Worm (Caenorhabditis elegans): Measurements from ENCODE around the gene num-1.

num-1 gene

DNA sequence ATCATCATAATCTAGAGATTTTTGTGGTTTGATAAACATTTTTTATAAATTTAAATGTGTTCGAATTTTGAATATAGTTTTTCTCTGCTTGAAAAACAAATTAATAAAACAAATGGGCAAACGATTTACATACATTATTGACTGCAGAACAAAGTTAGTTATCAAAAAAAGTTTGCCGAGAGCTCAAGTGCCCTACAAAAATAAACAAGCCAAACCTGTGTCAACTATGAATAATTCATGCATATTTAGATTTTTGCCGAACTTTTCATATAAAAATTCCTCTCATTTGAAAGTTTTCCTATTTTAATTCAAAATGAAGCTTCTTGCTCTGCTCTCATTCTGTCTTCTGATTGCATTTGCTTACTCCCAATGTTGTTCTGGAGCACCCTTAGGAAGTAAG is 13.8 kb upstream of the num-1 start, which contains the start of gene sshk-1:
sshk-1 (plus strand) TSS at position 301 of the 400 bp plus-strand sequence.
- no peak for TF ChIP-seq unc-62 (GFP tag; optimal IDR thresholded peaks at IDR 0.05)

DNA sequence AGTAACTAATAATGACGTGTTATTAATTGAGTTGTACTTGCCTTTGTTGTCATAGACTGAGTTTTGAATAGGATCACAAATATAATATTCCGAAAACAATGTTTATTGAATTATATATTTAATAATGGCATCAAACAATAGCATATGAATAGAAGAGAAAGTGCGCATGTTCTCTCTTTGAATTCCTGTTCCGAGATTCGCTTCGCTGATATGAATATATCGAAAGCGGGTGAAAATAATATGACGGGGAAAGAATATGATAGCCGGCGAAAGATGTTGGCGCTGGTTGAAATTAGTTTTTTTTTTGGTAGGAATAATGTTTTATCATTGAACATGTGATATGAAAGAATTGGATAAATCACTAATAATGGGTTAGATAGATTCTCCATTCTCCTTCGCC is 9.6 kb upstream of the num-1 start, which contains the start of gene T03D8.6:
T03D8.6 (minus strand) TSS at position 298 of the 400 bp plus-strand sequence.
- no peak for TF ChIP-seq unc-62 (GFP tag; optimal IDR thresholded peaks at IDR 0.05)

DNA sequence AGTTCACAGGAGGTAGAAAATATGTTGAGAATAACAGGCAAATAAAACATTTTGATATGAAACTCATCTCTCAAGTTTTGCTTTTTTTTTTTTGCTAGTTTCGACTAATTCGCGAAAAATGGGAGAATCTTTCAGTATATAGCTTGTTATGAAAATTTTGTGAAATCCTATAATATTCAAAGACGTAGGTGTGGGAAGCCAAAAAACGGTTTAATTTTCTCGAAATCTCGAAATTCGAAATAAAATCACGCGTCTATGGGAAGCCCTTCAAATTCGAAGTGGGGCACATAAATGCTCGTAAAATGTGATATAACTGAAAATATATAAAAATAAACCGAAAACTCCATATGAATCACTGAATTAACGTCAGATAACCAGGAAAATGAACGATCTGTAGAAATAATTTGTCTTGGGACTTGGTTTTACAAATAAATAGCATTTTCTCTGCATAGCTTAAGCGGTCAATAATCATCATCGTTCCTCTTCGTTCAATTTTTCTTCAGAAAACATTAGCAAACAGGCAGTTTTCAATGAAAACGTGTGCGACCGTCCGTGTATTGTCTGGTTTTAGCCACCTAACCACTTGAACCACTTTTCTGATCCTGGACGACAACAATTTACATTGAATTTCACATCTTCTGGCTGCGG is 4.5 kb upstream of the num-1 start, which contains the start of the genes gcy-22 and grl-14:
gcy-22 (minus strand) TSS at position 101 of the 648 bp plus-strand sequence.
grl-14 (plus strand) TSS at position 598 of the 648 bp plus-strand sequence.
- TF ChIP-seq unc-62 (GFP tag; optimal IDR thresholded peaks at IDR 0.05): no peak

DNA sequence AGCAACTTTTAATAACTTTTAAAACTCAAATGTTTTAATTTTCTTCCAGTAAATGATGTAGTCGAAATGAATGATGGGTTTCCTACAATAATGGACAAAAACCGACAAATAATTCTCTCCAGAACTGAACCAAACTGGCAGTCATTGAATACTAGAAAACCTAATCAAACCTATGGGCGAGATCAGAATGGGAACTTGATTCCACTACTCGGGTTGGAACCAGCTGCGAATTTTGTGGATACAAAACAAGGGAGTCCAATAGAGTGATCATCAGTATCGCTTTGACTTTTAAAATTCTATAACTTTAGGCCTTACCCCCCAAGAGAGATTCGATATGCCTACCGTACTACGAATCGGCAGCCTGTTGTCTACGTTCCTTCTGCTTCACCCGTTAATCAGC is 3.0 kb upstream of the num-1 start:
- no peak for TF ChIP-seq unc-62 (GFP tag; optimal IDR thresholded peaks at IDR 0.05)

DNA sequence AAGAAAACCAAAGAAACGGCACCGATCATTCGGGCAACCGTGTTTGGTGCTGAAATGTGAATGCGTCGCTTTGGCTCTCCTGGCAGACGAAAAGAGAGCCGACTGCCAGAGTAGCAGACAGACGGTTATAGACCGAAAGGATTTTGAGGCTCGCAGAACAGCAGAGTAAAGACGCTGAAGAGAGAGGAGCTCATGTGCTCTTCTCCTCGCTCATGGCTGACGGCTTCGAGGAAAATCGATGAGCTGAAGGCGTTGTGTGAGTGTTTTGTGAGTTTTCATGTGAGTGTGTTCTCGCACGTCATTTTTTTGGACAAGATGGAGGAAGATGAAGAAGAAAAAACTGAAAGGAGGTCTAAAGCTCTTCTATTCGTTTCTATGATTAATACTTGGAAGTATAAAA is 791 bp upstream of the num-1 start, which contains the start of gene sbt-1:
sbt-1 (minus strand) TSS at position 62 of the 400 bp plus-strand sequence.
- TF ChIP-seq unc-62 (GFP tag; optimal IDR thresholded peaks at IDR 0.05): no peak

DNA sequence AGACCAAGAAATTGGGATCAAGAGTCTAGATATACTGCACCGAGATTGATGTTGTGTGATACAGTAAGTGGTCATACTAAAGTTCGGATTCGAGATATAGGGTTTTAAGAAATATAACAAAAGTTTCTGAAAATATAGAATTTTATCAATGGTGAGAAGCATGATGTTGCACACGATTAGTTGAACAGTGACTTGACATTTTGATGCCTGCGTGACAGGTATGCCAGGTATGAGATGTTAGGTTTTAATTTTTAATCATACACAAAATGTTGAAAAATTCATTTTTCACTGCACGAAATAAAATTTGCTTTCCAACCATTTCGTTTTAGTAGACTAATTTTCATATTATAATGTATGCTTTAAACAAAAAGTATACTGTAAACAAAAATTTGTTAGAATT is 798 bp downstream of the num-1 start:
- TF ChIP-seq unc-62 (GFP tag; optimal IDR thresholded peaks at IDR 0.05): no peak

DNA sequence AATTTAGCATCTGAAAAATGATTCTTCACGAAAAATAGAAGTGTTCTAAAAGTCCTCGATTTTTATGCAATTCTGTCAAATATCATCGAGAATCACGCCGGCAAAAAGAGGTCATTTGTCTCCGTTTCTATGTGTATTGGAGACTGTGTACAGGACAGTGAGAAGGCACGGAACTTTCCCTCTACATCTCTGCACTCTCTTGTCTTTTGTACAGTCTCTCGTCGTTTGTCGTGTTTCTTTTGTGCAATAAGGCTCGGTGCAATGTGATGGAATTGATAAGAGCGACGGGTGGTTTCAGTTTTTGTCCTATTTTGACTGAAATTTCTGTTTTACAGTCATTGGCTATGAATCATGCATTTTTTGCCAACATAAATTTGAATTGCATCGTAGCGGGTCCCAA is 2.3 kb downstream of the num-1 start:
- no peak for TF ChIP-seq unc-62 (GFP tag; optimal IDR thresholded peaks at IDR 0.05)

DNA sequence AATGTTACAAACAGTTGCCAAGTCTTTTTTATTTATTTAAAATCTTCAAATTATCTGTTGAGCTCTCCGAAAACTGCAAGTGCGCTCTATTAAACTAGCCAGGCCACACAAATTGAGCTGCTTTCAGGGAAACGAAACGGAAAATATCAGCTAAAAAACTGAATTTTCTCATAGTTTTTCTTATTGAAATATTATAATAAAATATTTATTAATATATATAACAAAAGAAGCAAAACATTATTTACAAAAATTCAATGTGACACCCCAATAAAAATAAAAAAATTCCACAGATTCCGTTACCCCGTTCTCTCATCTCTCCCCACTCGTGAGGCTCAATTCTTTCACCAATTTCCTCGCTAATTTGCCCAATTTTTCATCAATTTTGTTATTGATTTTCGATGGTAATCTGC is 2.9 kb downstream of the num-1 start:
- no peak for TF ChIP-seq unc-62 (GFP tag; optimal IDR thresholded peaks at IDR 0.05)

DNA sequence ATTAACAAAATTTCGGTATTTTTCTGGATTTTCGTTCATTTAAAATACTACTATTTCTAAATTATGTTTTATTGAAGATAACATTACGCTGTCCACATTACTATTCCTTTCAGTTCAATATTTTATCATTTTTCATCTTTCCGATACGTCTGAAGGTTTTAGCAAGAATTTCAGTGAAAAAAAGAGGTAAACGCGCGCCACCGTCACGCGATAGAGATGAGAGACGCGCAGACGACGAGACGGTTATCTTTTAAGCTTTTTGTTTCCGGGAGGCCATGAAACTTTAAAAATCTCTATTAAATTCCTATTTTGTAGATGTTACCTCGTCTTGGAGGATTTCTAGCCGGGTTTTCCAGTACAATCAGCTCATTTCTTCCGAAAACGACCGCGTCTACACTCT is 8.2 kb downstream of the num-1 start, which contains the start of gene mrps-12:
mrps-12 (plus strand) TSS at position 316 of the 400 bp plus-strand sequence.
- no peak for TF ChIP-seq unc-62 (GFP tag; optimal IDR thresholded peaks at IDR 0.05)

DNA sequence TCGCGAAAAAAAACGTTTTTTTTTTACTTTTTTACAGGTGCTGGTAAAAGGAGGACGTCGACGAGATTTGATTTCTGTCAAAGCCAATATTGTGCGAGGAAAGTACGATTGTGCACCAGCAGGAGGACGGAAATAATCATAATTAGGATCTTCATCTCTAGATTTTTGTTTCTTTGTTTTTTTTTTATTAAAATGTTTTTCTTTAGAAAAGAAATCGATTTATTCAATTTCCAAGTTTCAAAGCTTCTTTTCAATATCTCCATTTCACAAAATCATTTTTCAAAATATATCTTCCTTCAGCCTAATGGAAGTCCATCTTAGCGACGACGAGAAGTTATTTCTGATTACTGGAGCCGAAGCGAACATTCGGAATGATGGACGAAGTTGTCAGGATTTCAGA is 9.0 kb downstream of the num-1 start, which contains the start of gene exos-7:
exos-7 (plus strand) TSS at position 301 of the 400 bp plus-strand sequence.
- TF ChIP-seq unc-62 (GFP tag; optimal IDR thresholded peaks at IDR 0.05): no peak

DNA sequence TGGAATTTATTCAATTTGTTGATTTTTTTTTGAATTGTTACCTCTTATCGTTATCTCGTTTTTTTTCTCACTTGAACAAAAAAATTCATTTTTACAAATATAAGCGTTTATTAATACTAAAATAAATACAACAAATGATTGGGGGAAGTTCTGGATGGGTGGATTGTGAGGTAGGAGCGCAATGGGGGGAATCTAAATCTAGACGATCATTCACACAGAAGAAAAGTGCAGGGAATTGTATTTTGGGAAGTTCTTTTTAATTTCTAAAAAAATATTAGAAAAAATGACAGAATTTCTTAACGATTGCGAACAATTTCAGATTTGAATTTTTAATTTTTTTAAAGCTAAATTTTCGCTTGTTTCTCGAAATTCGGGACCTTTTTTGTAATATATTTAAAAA is 11.9 kb downstream of the num-1 start:
- TF ChIP-seq unc-62 (GFP tag; optimal IDR thresholded peaks at IDR 0.05): no peak

DNA sequence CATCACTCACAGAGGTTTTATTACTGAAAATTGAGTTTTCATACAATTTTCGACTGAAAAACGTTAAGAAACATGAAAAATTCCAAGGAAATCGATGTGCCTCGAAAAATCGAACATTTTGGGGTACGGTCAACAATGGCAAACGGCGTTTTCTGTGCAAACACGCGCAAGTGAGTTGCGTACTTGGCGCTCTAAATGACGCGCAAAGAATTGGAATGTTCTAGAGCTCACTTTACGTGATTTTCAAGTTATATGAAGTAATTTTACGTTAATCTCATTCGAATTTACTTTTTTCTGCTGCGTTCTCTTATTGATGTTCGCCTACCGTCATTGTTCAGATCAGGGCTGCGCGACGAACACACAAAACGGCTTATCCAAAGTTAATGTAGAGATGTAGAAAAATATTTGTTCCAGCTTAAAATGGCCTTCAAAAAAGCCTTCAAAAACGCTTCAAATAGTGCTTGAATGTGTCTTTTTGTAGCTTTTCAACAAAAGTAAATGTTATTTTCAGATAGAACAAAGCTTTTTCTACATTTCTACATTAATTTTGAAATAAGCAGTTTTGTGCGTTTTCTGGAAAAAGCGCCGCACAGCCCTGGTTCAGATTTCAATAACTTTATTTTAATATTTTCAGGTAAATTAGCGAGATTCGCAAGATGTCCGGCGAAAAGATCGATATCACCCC is 16.1 kb downstream of the num-1 start, which contains the start of the genes F31D4.2 and fkb-6:
F31D4.2 (minus strand) TSS at position 23 of the 685 bp plus-strand sequence.
fkb-6 (plus strand) TSS at position 635 of the 685 bp plus-strand sequence.
- TF ChIP-seq unc-62 (GFP tag; optimal IDR thresholded peaks at IDR 0.05): no peak

DNA sequence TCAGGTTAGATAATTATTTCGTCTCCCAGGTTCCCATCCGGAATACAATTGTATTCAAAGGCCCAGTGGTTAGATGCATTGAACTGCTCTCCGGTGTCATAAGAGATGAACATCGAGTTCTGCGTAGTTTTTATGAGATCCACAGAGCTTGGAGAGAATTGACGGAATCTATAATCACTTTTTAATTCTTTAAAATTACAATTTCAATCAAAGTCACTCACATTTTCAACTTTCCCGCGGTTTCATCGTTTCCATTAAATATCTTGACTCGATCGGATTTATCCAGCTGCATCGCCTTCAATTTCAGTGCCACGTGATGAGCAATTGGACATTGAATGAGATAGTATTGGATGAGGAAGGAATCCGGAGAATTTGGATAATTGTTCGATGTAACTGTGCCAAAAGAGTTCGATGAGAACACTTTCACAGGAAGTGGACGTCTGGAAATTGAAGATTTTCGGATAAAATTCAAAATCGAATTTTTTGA is 18.2 kb downstream of the num-1 start:
- TF ChIP-seq unc-62 (GFP tag; optimal IDR thresholded peaks at IDR 0.05): no peak

DNA sequence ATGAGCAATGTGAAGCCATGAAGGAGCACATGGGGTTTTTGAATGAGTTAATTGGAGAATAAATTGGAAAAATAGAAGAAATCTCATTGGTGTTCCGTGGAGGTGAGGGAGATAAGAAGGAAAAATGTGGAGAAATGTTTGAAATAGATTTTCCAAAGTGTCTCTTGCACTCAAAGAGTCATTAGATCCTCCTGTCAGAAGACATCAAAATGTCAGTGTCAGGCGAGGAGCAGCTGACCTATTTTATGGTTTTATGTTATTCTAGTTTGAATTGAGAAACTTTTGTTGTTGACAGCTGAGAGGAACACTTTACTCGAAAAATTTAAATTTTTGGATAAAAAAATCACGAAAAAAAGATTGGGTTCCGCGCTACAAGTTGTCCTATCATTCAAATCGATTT is 21.0 kb downstream of the num-1 start, which contains the start of gene clec-264:
clec-264 (minus strand) TSS at position 122 of the 400 bp plus-strand sequence.
- TF ChIP-seq unc-62 (GFP tag; optimal IDR thresholded peaks at IDR 0.05): no peak

DNA sequence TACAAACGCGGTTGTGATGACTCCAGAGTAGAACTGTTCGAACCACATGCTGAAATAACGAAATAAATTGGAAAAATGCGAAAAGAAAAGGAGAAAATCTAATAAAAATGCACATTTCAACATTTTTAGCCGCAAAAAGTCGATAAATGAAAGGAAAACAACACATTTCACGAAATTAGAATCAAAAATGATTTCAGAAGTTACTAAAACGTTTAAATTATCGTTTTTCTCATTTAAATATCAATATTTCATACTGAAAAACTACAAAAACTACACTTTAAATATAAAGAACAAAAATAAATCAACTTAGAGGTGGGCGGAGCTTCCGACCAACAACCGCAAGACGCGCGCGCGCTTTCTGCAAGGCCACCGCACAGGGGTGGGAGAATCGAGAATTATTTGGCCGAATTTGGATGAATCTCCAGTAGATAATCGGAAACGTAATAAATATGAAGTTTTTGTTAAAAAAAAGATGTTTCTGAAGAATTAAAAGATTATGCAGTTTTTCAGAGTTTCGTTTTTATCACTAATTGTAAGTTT is 22.3 kb downstream of the num-1 start, which contains the start of gene ndua-1:
ndua-1 (minus strand) TSS at position 51 of the 540 bp plus-strand sequence.
- TF ChIP-seq unc-62 (GFP tag; optimal IDR thresholded peaks at IDR 0.05): no peak

DNA sequence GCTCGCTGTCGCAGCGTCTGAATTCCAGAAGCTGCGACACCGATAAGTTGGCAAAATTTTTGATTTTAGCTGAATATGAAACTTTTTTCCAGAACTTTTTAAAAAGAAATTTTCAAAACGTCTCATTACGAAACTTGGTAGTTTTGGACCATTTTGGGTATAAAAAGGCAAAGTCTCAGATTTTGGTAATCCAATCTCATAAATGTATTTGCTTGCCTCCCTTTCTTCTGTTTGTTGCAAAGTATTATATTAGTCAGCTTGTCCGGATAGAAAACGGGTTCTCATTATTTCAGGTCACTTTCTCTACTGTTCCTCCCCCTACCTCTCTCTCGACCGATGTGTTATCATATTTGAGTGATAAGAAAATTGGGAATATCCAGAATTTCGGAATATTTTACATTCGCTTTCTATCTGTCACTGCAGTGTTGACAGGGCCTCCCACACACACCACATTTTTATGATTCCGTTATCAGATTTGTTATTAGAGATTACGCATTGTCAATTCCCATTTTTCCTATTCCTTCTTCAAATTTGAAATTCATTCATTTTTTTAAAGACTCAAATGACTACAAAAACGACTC is 24.1 kb downstream of the num-1 start, which contains the start of gene F31D4.5:
F31D4.5 (plus strand) TSS at position 491 of the 581 bp plus-strand sequence.
- no peak for TF ChIP-seq unc-62 (GFP tag; optimal IDR thresholded peaks at IDR 0.05)
